Worm (Caenorhabditis elegans) whole organism, L4 larva: ENCODE data around the gene ttm-2.

ENCODE experiments used
- D1046.2 ChIP-seq: fragments of 200-800 bp; sonication (Bioruptor generic); IDR thresholded peaks from 2 replicates; pipeline ENCODE4 v1.3.6; 2022; ENCODE audit warnings: missing genetic modification characterization, missing compliant biosample characterization
- F10B5.3 ChIP-seq: sonication (generic microtip); optimal IDR thresholded peaks from 2 replicates; lab custom pipeline; 2016; ENCODE audit warnings: mild to moderate bottlenecking, missing genetic modification characterization, missing compliant biosample characterization
- F37D6.2 ChIP-seq: sonication (generic microtip); optimal IDR thresholded peaks from 2 replicates; lab custom pipeline; 2016; ENCODE audit warnings: mild to moderate bottlenecking, missing genetic modification characterization, missing compliant biosample characterization
- F49E8.2 ChIP-seq: sonication (generic microtip); optimal IDR thresholded peaks from 2 replicates; lab custom pipeline; 2016; ENCODE audit warnings: missing compliant biosample characterization, mild to moderate bottlenecking, missing genetic modification characterization, borderline replicate concordance
- R02D3.7 ChIP-seq: fragments of 150-350 bp; sonication (generic microtip); optimal IDR thresholded peaks from 3 replicates; lab custom pipeline; 2014; ENCODE audit warnings: missing biosample characterization, missing genetic modification characterization
- aha-1 ChIP-seq: fragments of 150-350 bp; peaks from one replicate; lab custom pipeline; 2014; ENCODE audit warnings: missing biosample characterization, missing genetic modification characterization
- arid-1 ChIP-seq: fragments of 200-800 bp; sonication (Bioruptor generic); conservative IDR thresholded peaks from 2 replicates; pipeline ENCODE4 v1.3.6; 2022; ENCODE audit warnings: missing genetic modification reagents, missing genetic modification characterization, missing compliant biosample characterization
- attf-4 ChIP-seq: sonication (generic microtip); optimal IDR thresholded peaks from 3 replicates; lab custom pipeline; 2017; ENCODE audit warnings: missing biosample characterization, missing genetic modification characterization
- ceh-20 ChIP-seq: fragments of 200-800 bp; sonication (Bioruptor generic); IDR thresholded peaks from 2 replicates; pipeline ENCODE4 v1.3.6; 2022; ENCODE audit warnings: missing genetic modification reagents, missing genetic modification characterization, missing compliant biosample characterization
- ceh-32 ChIP-seq: sonication (generic microtip); optimal IDR thresholded peaks from 2 replicates; lab custom pipeline; 2016; ENCODE audit warnings: mild to moderate bottlenecking, missing genetic modification characterization, missing compliant biosample characterization; ENCODE audit not compliant: poor library complexity
- ceh-44 ChIP-seq: fragments of 200-800 bp; sonication (Bioruptor generic); IDR thresholded peaks from 2 replicates; pipeline ENCODE4 v1.3.6; 2022; ENCODE audit warnings: missing genetic modification reagents, missing genetic modification characterization, missing compliant biosample characterization
- ceh-82 ChIP-seq: sonication (generic microtip); optimal IDR thresholded peaks from 2 replicates; lab custom pipeline; 2017; ENCODE audit warnings: missing biosample characterization, missing genetic modification characterization
- ces-1 ChIP-seq: fragments of 150-350 bp; sonication (generic microtip); optimal IDR thresholded peaks from 4 replicates; lab custom pipeline; 2014; ENCODE audit warnings: missing biosample characterization, missing genetic modification reagents, missing genetic modification characterization
- ctbp-1 ChIP-seq: fragments of 200-800 bp; sonication (Bioruptor generic); IDR thresholded peaks from 2 replicates; pipeline ENCODE4 v1.3.6; 2022; ENCODE audit warnings: missing genetic modification reagents, missing genetic modification characterization, missing compliant biosample characterization
- daf-16 ChIP-seq, 3 experiments: sonication (generic microtip); optimal IDR thresholded peaks; 2 replicates each; lab custom pipeline; 2016 to 2017; ENCODE audit warnings: missing genetic modification characterization in 3 of 3, missing genetic modification reagents in 3 of 3, mild to moderate bottlenecking in 2 of 3, missing compliant biosample characterization in 2 of 3, missing biosample characterization in 1 of 3, moderate library complexity in 1 of 3
- daf-19 ChIP-seq: fragments of 200-800 bp; sonication (Bioruptor generic); conservative IDR thresholded peaks from 2 replicates; pipeline ENCODE4 v1.3.6; 2022; ENCODE audit warnings: missing genetic modification characterization, missing compliant biosample characterization
- daf-8 ChIP-seq: fragments of 200-800 bp; sonication (Bioruptor generic); IDR thresholded peaks from 2 replicates; pipeline ENCODE4 v1.3.6; 2022; ENCODE audit warnings: missing genetic modification characterization, missing compliant biosample characterization
- dmd-6 ChIP-seq: fragments of 200-800 bp; sonication (Bioruptor generic); IDR thresholded peaks from 2 replicates; pipeline ENCODE4 v1.3.6; 2022; ENCODE audit warnings: missing genetic modification reagents, missing genetic modification characterization, missing compliant biosample characterization
- dpl-1 ChIP-seq: fragments of 150-350 bp; optimal IDR thresholded peaks from 2 replicates; lab custom pipeline; 2014; ENCODE audit warnings: missing biosample characterization, missing genetic modification reagents, missing genetic modification characterization
- duxl-1 ChIP-seq: sonication (generic microtip); optimal IDR thresholded peaks from 2 replicates; lab custom pipeline; 2016; ENCODE audit warnings: mild to moderate bottlenecking, missing genetic modification characterization, moderate library complexity, missing compliant biosample characterization; ENCODE audit not compliant: poor library complexity
- dve-1 ChIP-seq: sonication (generic microtip); optimal IDR thresholded peaks from 2 replicates; lab custom pipeline; 2017; ENCODE audit warnings: antibody characterized with exemption, mild to moderate bottlenecking, missing genetic modification characterization, missing compliant biosample characterization; ENCODE audit not compliant: insufficient read depth
- fkh-10 ChIP-seq: fragments of 150-350 bp; optimal IDR thresholded peaks from 2 replicates; lab custom pipeline; 2014; ENCODE audit warnings: missing biosample characterization, missing genetic modification reagents, missing genetic modification characterization
- fos-1 ChIP-seq: fragments of 150-350 bp; optimal IDR thresholded peaks from 2 replicates; lab custom pipeline; 2014; ENCODE audit warnings: missing biosample characterization, missing genetic modification characterization
- gei-8 ChIP-seq: fragments of 200-800 bp; sonication (Bioruptor generic); optimal IDR thresholded peaks from 2 replicates; lab custom pipeline; 2018; ENCODE audit warnings: mild to moderate bottlenecking, missing genetic modification characterization, missing compliant biosample characterization
- hlh-11 ChIP-seq: fragments of 200-800 bp; sonication (Bioruptor generic); optimal IDR thresholded peaks from 2 replicates; lab custom pipeline; 2018; ENCODE audit warnings: mild to moderate bottlenecking, missing genetic modification characterization, missing compliant biosample characterization
- hlh-30 ChIP-seq: sonication (generic microtip); optimal IDR thresholded peaks from 2 replicates; lab custom pipeline; 2017; ENCODE audit warnings: antibody characterized with exemption, mild to moderate bottlenecking, missing genetic modification characterization, missing compliant biosample characterization; ENCODE audit not compliant: insufficient read depth
- lim-7 ChIP-seq: fragments of 200-800 bp; sonication (Bioruptor generic); IDR thresholded peaks from 2 replicates; pipeline ENCODE4 v1.3.6; 2022; ENCODE audit warnings: missing genetic modification characterization, missing compliant biosample characterization
- lin-13 ChIP-seq: fragments of 150-350 bp; optimal IDR thresholded peaks from 2 replicates; lab custom pipeline; 2014; ENCODE audit warnings: missing biosample characterization, missing genetic modification reagents, missing genetic modification characterization
- lin-15B ChIP-seq: fragments of 150-350 bp; sonication (generic microtip); optimal IDR thresholded peaks from 3 replicates; lab custom pipeline; 2014; ENCODE audit warnings: missing biosample characterization, missing genetic modification characterization
- lir-3 ChIP-seq: sonication (generic microtip); optimal IDR thresholded peaks from 2 replicates; lab custom pipeline; 2016; ENCODE audit warnings: mild to moderate bottlenecking, missing genetic modification characterization, missing compliant biosample characterization
- lsy-2 ChIP-seq, 2 experiments: fragments of 150-350 bp in 1 of 2; sonication (generic microtip) in 1 of 2; optimal IDR thresholded peaks; 2 replicates each; lab custom pipeline; 2014 to 2017; ENCODE audit warnings: missing biosample characterization in 2 of 2, missing genetic modification characterization in 2 of 2
- madf-5 ChIP-seq, 2 experiments: fragments of 200-800 bp; sonication (Bioruptor generic); IDR thresholded peaks; 2 replicates each; pipeline ENCODE4 v1.3.6; 2022; ENCODE audit warnings: missing compliant biosample characterization in 2 of 2, missing genetic modification characterization in 2 of 2
- madf-9 ChIP-seq: fragments of 200-800 bp; sonication (Bioruptor generic); conservative IDR thresholded peaks from 2 replicates; pipeline ENCODE4 v1.3.6; 2022; ENCODE audit warnings: missing genetic modification reagents, missing genetic modification characterization, missing compliant biosample characterization
- mdl-1 ChIP-seq, 2 experiments: fragments of 150-350 bp in 1 of 2; sonication (generic microtip) in 1 of 2; optimal IDR thresholded peaks; 2 replicates each; lab custom pipeline; 2014 to 2017; ENCODE audit warnings: missing biosample characterization in 2 of 2, missing genetic modification characterization in 2 of 2
- mep-1 ChIP-seq: fragments of 150-350 bp; sonication (generic microtip); optimal IDR thresholded peaks from 3 replicates; lab custom pipeline; 2014; ENCODE audit warnings: missing biosample characterization, missing genetic modification characterization
- mes-2 ChIP-seq: sonication (generic microtip); optimal IDR thresholded peaks from 2 replicates; lab custom pipeline; 2016; ENCODE audit warnings: missing genotype, mild to moderate bottlenecking, missing genetic modification characterization, missing compliant biosample characterization; ENCODE audit not compliant: poor library complexity, severe bottlenecking
- mxl-2 ChIP-seq: fragments of 200-800 bp; sonication (Bioruptor generic); conservative IDR thresholded peaks from 2 replicates; pipeline ENCODE4 v1.3.6; 2022; ENCODE audit warnings: missing genetic modification reagents, missing genetic modification characterization, missing compliant biosample characterization
- mxl-3 ChIP-seq: fragments of 200-800 bp; sonication (Bioruptor generic); optimal IDR thresholded peaks from 2 replicates; lab custom pipeline; 2018; ENCODE audit warnings: mild to moderate bottlenecking, missing genetic modification characterization, missing compliant biosample characterization
- nhr-111 ChIP-seq: fragments of 200-800 bp; sonication (Bioruptor generic); optimal IDR thresholded peaks from 2 replicates; lab custom pipeline; 2018; ENCODE audit warnings: mild to moderate bottlenecking, missing genetic modification characterization, missing compliant biosample characterization
- nhr-237 ChIP-seq: sonication (generic microtip); optimal IDR thresholded peaks from 2 replicates; lab custom pipeline; 2017; ENCODE audit warnings: missing biosample characterization, missing genetic modification characterization
- nhr-6 ChIP-seq: fragments of 150-350 bp; optimal IDR thresholded peaks from 2 replicates; lab custom pipeline; 2014; ENCODE audit warnings: missing biosample characterization, missing genetic modification characterization
- php-3 ChIP-seq: fragments of 200-800 bp; sonication (Bioruptor generic); IDR thresholded peaks from 2 replicates; pipeline ENCODE4 v1.3.6; 2022; ENCODE audit warnings: missing genetic modification reagents, missing genetic modification characterization, missing compliant biosample characterization
- pqm-1 ChIP-seq: sonication (generic microtip); optimal IDR thresholded peaks from 2 replicates; lab custom pipeline; 2017; ENCODE audit warnings: missing biosample characterization, missing genetic modification characterization
- rbr-2 ChIP-seq: sonication (generic microtip); optimal IDR thresholded peaks from 2 replicates; lab custom pipeline; 2016; ENCODE audit warnings: missing genotype, missing genetic modification characterization, missing compliant biosample characterization
- snpc-4 ChIP-seq: fragments of 150-350 bp; optimal IDR thresholded peaks from 2 replicates; lab custom pipeline; 2014; ENCODE audit warnings: missing biosample characterization, missing genetic modification characterization
- tra-1 ChIP-seq: fragments of 200-800 bp; sonication (Bioruptor generic); IDR thresholded peaks from 2 replicates; pipeline ENCODE4 v1.3.6; 2022; ENCODE audit warnings: missing genetic modification reagents, missing genetic modification characterization, missing compliant biosample characterization
- unc-130 ChIP-seq: sonication (generic microtip); optimal IDR thresholded peaks from 2 replicates; lab custom pipeline; 2016; ENCODE audit warnings: missing genetic modification reagents, missing genetic modification characterization, missing compliant biosample characterization
- zag-1 ChIP-seq: fragments of 150-350 bp; optimal IDR thresholded peaks from 2 replicates; lab custom pipeline; 2014; ENCODE audit warnings: missing biosample characterization, missing genetic modification characterization
- zfp-3 ChIP-seq: fragments of 200-800 bp; sonication (Bioruptor generic); conservative IDR thresholded peaks from 2 replicates; pipeline ENCODE4 v1.3.6; 2022; ENCODE audit warnings: missing genetic modification reagents, missing genetic modification characterization, missing compliant biosample characterization

ttm-2 gene

DNA sequence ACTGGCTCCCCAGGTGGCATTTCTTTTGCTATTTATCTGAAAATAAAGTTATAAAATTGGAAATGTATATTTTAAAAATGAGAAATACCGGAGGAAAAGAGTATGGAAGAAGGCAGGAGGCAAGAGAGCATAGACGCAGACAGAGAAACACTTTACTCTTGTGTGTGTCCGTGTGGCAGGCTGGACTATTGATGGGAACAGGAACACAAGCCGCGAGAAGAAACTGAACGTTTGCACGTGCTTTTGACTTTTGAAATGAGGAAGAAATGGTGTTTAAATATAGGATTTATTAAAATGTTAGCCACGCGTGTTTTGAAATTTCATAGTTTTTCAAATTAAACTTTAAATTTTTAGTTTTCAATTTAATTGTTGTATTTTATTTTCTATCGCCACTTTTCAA is 40.1 kb downstream of the ttm-2 start, which contains the start of gene F10G7.10 (continued):
- TF ChIP-seq madf-9 (GFP tag; lab: Robert Waterston, UW) (no peak), daf-8 (GFP tag; lab: Robert Waterston, UW) (no peak), lim-7 (GFP tag; lab: Robert Waterston, UW) (no peak), hlh-11 (tag; lab: Kevin White, UChicago) (peak; percentile 42), daf-19 (GFP tag; lab: Robert Waterston, UW) (no peak), mes-2 (tag; lab: Kevin White, UChicago) (peak; percentile 31), mep-1 (tag; lab: Kevin White, UChicago) (peak; percentile 0), hlh-30 (tag; lab: Kevin White, UChicago) (peak; percentile 83), attf-4 (no peak)

DNA sequence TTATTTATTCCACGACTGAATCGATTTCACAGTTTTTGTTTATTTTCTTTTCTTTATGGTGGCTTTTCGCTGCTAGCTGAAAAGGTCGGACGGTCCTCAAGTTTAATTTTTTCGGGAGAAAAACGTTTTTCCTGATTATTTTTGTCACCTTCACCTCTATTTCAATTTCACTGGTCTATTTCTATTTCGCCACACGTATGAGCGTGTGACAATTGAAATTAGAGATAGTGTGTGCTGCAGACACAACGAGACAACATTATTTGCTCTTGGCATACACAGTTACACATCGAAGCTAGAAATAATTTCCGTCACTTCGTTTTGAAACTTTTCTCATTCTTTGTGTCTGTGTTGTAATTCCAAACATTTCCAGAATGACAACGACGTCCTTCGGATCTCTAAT is 50.5 kb downstream of the ttm-2 start, which contains the start of gene F41C3.8:
Gene F41C3.8 (plus strand): TSS at position 371 of the 400 bp plus-strand sequence.
- TF ChIP-seq nhr-237 (tag; lab: Kevin White, UChicago) (no peak), fos-1 (no peak), hlh-30 (tag; lab: Kevin White, UChicago) (peak; percentile 30), zag-1 (tag; lab: Kevin White, UChicago) (no peak), R02D3.7 (no peak), nhr-6 (tag; lab: Kevin White, UChicago) (no peak), mxl-3 (GFP tag; lab: Kevin White, UChicago) (no peak), ceh-44 (no peak), daf-16 (GFP tag; optimal IDR thresholded peaks at IDR 0.05; lab: Kevin White, UChicago) (no peak), daf-16 (tag; optimal IDR thresholded peaks at IDR 0.05; lab: Kevin White, UChicago) (peak; percentile 27), fkh-10 (GFP tag; lab: Kevin White, UChicago) (no peak), pqm-1 (tag; lab: Kevin White, UChicago) (peak; percentile 75), ctbp-1 (GFP tag; lab: Robert Waterston, UW) (no peak), ceh-20 (GFP tag; lab: Robert Waterston, UW) (no peak), ces-1 (GFP tag; lab: Kevin White, UChicago) (no peak), zfp-3 (GFP tag; lab: Robert Waterston, UW) (no peak), mdl-1 (tag; optimal IDR thresholded peaks at IDR 0.05; lab: Kevin White, UChicago) (no peak), F37D6.2 (tag; lab: Kevin White, UChicago) (no peak), ceh-32 (tag; lab: Kevin White, UChicago) (no peak), gei-8 (no peak), madf-9 (GFP tag; lab: Robert Waterston, UW) (no peak), madf-5 (GFP tag; IDR thresholded peaks at IDR 0.05; lab: Robert Waterston, UW) (no peak), rbr-2 (tag; lab: Kevin White, UChicago) (no peak), F49E8.2 (no peak), dve-1 (tag; lab: Kevin White, UChicago) (peak; percentile 13), D1046.2 (GFP tag; lab: Robert Waterston, UW) (no peak), lir-3 (no peak), unc-130 (GFP tag; lab: Kevin White, UChicago) (no peak), dmd-6 (GFP tag; lab: Robert Waterston, UW) (peak; percentile 42; the same call in 1 of the 2 replicates), snpc-4 (tag; lab: Kevin White, UChicago) (no peak), mxl-2 (GFP tag; lab: Robert Waterston, UW) (no peak), nhr-111 (no peak), dpl-1 (GFP tag; lab: Kevin White, UChicago) (no peak), ceh-82 (tag; lab: Kevin White, UChicago) (no peak), lim-7 (GFP tag; lab: Robert Waterston, UW) (no peak), duxl-1 (tag; lab: Kevin White, UChicago) (no peak), tra-1 (GFP tag; lab: Robert Waterston, UW) (no peak), php-3 (GFP tag; lab: Robert Waterston, UW) (no peak), lin-13 (GFP tag; lab: Kevin White, UChicago) (no peak), lin-15B (no peak), lsy-2 (tag; optimal IDR thresholded peaks at IDR 0.05; lab: Kevin White, UChicago) (no peak), arid-1 (GFP tag; lab: Robert Waterston, UW) (no peak), aha-1 (no peak), F10B5.3 (tag; lab: Kevin White, UChicago) (no peak)
